Worm (Caenorhabditis elegans) whole organism, L1 larva: ENCODE results near the gene B0495.7.

ENCODE experiments used
- alr-1 ChIP-seq: fragments of 200-800 bp; sonication (Bioruptor generic); optimal IDR thresholded peaks from 2 replicates; lab custom pipeline; 2018; ENCODE audit warnings: borderline replicate concordance, mild to moderate bottlenecking, missing genetic modification characterization, missing compliant biosample characterization
- ceh-82 ChIP-seq, 3 experiments: fragments of 150-350 bp in 1 of 3; sonication (generic microtip) in 2 of 3; optimal IDR thresholded peaks; 2 replicates each; lab custom pipeline; 2014 to 2017; ENCODE audit warnings: missing biosample characterization in 3 of 3, missing genetic modification characterization in 3 of 3
- lsy-2 ChIP-seq, 2 experiments: fragments of 150-350 bp; optimal IDR thresholded peaks; 2 replicates each; lab custom pipeline; 2014; ENCODE audit warnings: missing biosample characterization in 2 of 2, missing genetic modification characterization in 2 of 2
- nhr-12 ChIP-seq: sonication (generic microtip); optimal IDR thresholded peaks from 2 replicates; lab custom pipeline; 2017; ENCODE audit warnings: missing biosample characterization, missing genetic modification characterization
- pqm-1 ChIP-seq: sonication (generic microtip); optimal IDR thresholded peaks from 3 replicates; lab custom pipeline; 2017; ENCODE audit warnings: missing biosample characterization, missing genetic modification characterization
- skn-1 ChIP-seq: fragments of 150-350 bp; optimal IDR thresholded peaks from 2 replicates; lab custom pipeline; 2014; ENCODE audit warnings: missing biosample characterization, missing genetic modification characterization
- ztf-11 ChIP-seq, 2 experiments: sonication (generic microtip); optimal IDR thresholded peaks; 2 replicates each; lab custom pipeline; 2016 to 2017; ENCODE audit warnings: missing genetic modification characterization in 2 of 2, missing biosample characterization in 1 of 2, missing compliant biosample characterization in 1 of 2

- TF ChIP-seq ztf-11 (tag; optimal IDR thresholded peaks at IDR 0.05; lab: Kevin White, UChicago) (no peak), pqm-1 (tag; lab: Kevin White, UChicago) (no peak), skn-1 (tag; lab: Kevin White, UChicago) (no peak), alr-1 (tag; lab: Kevin White, UChicago) (no peak), lsy-2 (tag; optimal IDR thresholded peaks at IDR 0.05; lab: Kevin White, UChicago) (no peak), ceh-82 (tag; optimal IDR thresholded peaks at IDR 0.05; lab: Kevin White, UChicago) (no peak), nhr-12 (no peak)
These were observed 4.3 kb upstream of the B0495.7 start, which contains the start of gene sre-1 for ce11 chrII:7709301-7709754.
